Worm (Caenorhabditis elegans): Measurements from ENCODE around the gene K07C11.8.

K07C11.8 gene

ce11 chrV:8210527-8210926, 7.2 kb downstream of the K07C11.8 start:
- TF ChIP-seq aly-1 (tag; optimal IDR thresholded peaks at IDR 0.05) (no peak), hnd-1 (tag; optimal IDR thresholded peaks at IDR 0.05) (no peak), scrt-1 (GFP tag; IDR thresholded peaks at IDR 0.05) (no peak), B0310.2 (tag; optimal IDR thresholded peaks at IDR 0.05) (no peak), flt-1 (GFP tag; IDR thresholded peaks at IDR 0.05) (no peak), ama-1 (optimal IDR thresholded peaks at IDR 0.05) (no peak), tbx-11 (GFP tag; IDR thresholded peaks at IDR 0.05) (no peak), hmbx-1 (tag; optimal IDR thresholded peaks at IDR 0.05) (no peak), F13C5.2 (tag; optimal IDR thresholded peaks at IDR 0.05) (no peak), ceh-36 (tag; optimal IDR thresholded peaks at IDR 0.05) (no peak), hmg-4 (GFP tag; optimal IDR thresholded peaks at IDR 0.05) (no peak), ets-7 (tag; optimal IDR thresholded peaks at IDR 0.05) (no peak), tra-4 (tag; optimal IDR thresholded peaks at IDR 0.05) (no peak), sea-1 (GFP tag; conservative IDR thresholded peaks at IDR 0.05) (no peak), ceh-13 (GFP tag; optimal IDR thresholded peaks at IDR 0.05) (no peak), pes-1 (GFP tag; IDR thresholded peaks at IDR 0.05) (no peak), tbx-37 (GFP tag; conservative IDR thresholded peaks at IDR 0.05) (no peak)

- no peak for TF ChIP-seq flt-1 (GFP tag; IDR thresholded peaks at IDR 0.05)
- no peak for TF ChIP-seq pes-1 (GFP tag; IDR thresholded peaks at IDR 0.05)
- TF ChIP-seq ets-7 (tag; optimal IDR thresholded peaks at IDR 0.05), result no peak
- no peak for TF ChIP-seq hmg-4 (GFP tag; optimal IDR thresholded peaks at IDR 0.05)
- no peak for TF ChIP-seq hnd-1 (tag; optimal IDR thresholded peaks at IDR 0.05)
- no peak for TF ChIP-seq tbx-37 (GFP tag; conservative IDR thresholded peaks at IDR 0.05)
- no peak for TF ChIP-seq tra-4 (tag; optimal IDR thresholded peaks at IDR 0.05)
- TF ChIP-seq tbx-11 (GFP tag; IDR thresholded peaks at IDR 0.05), result no peak
- TF ChIP-seq ceh-36 (tag; optimal IDR thresholded peaks at IDR 0.05), result no peak
- TF ChIP-seq aly-1 (tag; optimal IDR thresholded peaks at IDR 0.05), result no peak
- TF ChIP-seq ama-1 (optimal IDR thresholded peaks at IDR 0.05), result no peak
- no peak for TF ChIP-seq ceh-13 (GFP tag; optimal IDR thresholded peaks at IDR 0.05)
- TF ChIP-seq sea-1 (GFP tag; conservative IDR thresholded peaks at IDR 0.05), result no peak
- TF ChIP-seq scrt-1 (GFP tag; IDR thresholded peaks at IDR 0.05), result no peak
- TF ChIP-seq F13C5.2 (tag; optimal IDR thresholded peaks at IDR 0.05), result no peak
- no peak for TF ChIP-seq hmbx-1 (tag; optimal IDR thresholded peaks at IDR 0.05)
- no peak for TF ChIP-seq B0310.2 (tag; optimal IDR thresholded peaks at IDR 0.05)
Observed at ce11 chrV:8206931-8207330, 10.8 kb downstream of the K07C11.8 start, which contains the start of gene timp-1. TSS of gene timp-1 (plus strand) at chrV:8207235.

ce11 chrV:8203085-8203643, 14.5 kb downstream of the K07C11.8 start, which contains the start of gene cest-17:
TSS of gene cest-17 (plus strand) at chrV:8203332.
- TF ChIP-seq tbx-11 (GFP tag; IDR thresholded peaks at IDR 0.05) (no peak), tra-4 (tag; optimal IDR thresholded peaks at IDR 0.05) (no peak), aly-1 (tag; optimal IDR thresholded peaks at IDR 0.05) (no peak), ets-7 (tag; optimal IDR thresholded peaks at IDR 0.05) (no peak), ceh-36 (tag; optimal IDR thresholded peaks at IDR 0.05) (no peak), hnd-1 (tag; optimal IDR thresholded peaks at IDR 0.05) (no peak), pes-1 (GFP tag; IDR thresholded peaks at IDR 0.05) (no peak), ceh-13 (GFP tag; optimal IDR thresholded peaks at IDR 0.05) (no peak), hmg-4 (GFP tag; optimal IDR thresholded peaks at IDR 0.05) (no peak), sea-1 (GFP tag; conservative IDR thresholded peaks at IDR 0.05) (no peak), scrt-1 (GFP tag; IDR thresholded peaks at IDR 0.05) (no peak), B0310.2 (tag; optimal IDR thresholded peaks at IDR 0.05) (no peak), tbx-37 (GFP tag; conservative IDR thresholded peaks at IDR 0.05) (no peak), ama-1 (optimal IDR thresholded peaks at IDR 0.05) (no peak), hmbx-1 (tag; optimal IDR thresholded peaks at IDR 0.05) (no peak), flt-1 (GFP tag; IDR thresholded peaks at IDR 0.05) (no peak)

ce11 chrV:8201229-8201858, 16.3 kb downstream of the K07C11.8 start, which contains the start of gene cri-2:
TSS of gene cri-2 (plus strand) at chrV:8201808.
- TF ChIP-seq hmbx-1 (tag; optimal IDR thresholded peaks at IDR 0.05) (no peak), tbx-37 (GFP tag; conservative IDR thresholded peaks at IDR 0.05) (no peak), F13C5.2 (tag; optimal IDR thresholded peaks at IDR 0.05) (no peak), ceh-36 (tag; optimal IDR thresholded peaks at IDR 0.05) (no peak), tbx-11 (GFP tag; IDR thresholded peaks at IDR 0.05) (no peak), pes-1 (GFP tag; IDR thresholded peaks at IDR 0.05) (no peak), aly-1 (tag; optimal IDR thresholded peaks at IDR 0.05) (no peak), ceh-13 (GFP tag; optimal IDR thresholded peaks at IDR 0.05) (no peak), sea-1 (GFP tag; conservative IDR thresholded peaks at IDR 0.05) (no peak), B0310.2 (tag; optimal IDR thresholded peaks at IDR 0.05) (no peak), hmg-4 (GFP tag; optimal IDR thresholded peaks at IDR 0.05) (no peak), tra-4 (tag; optimal IDR thresholded peaks at IDR 0.05) (no peak), ets-7 (tag; optimal IDR thresholded peaks at IDR 0.05) (no peak), hnd-1 (tag; optimal IDR thresholded peaks at IDR 0.05) (no peak)

- TF ChIP-seq ets-7 (tag; optimal IDR thresholded peaks at IDR 0.05), result no peak
- TF ChIP-seq hnd-1 (tag; optimal IDR thresholded peaks at IDR 0.05), result no peak
- TF ChIP-seq hmg-4 (GFP tag; optimal IDR thresholded peaks at IDR 0.05), result no peak
- TF ChIP-seq tra-4 (tag; optimal IDR thresholded peaks at IDR 0.05), result no peak
- TF ChIP-seq ama-1 (optimal IDR thresholded peaks at IDR 0.05), result no peak
- TF ChIP-seq B0310.2 (tag; optimal IDR thresholded peaks at IDR 0.05), result no peak
- no peak for TF ChIP-seq scrt-1 (GFP tag; IDR thresholded peaks at IDR 0.05)
- no peak for TF ChIP-seq sea-1 (GFP tag; conservative IDR thresholded peaks at IDR 0.05)
- no peak for TF ChIP-seq pes-1 (GFP tag; IDR thresholded peaks at IDR 0.05)
- TF ChIP-seq F13C5.2 (tag; optimal IDR thresholded peaks at IDR 0.05), result no peak
- no peak for TF ChIP-seq flt-1 (GFP tag; IDR thresholded peaks at IDR 0.05)
- no peak for TF ChIP-seq aly-1 (tag; optimal IDR thresholded peaks at IDR 0.05)
- no peak for TF ChIP-seq hmbx-1 (tag; optimal IDR thresholded peaks at IDR 0.05)
- TF ChIP-seq tbx-37 (GFP tag; conservative IDR thresholded peaks at IDR 0.05), result no peak
- no peak for TF ChIP-seq tbx-11 (GFP tag; IDR thresholded peaks at IDR 0.05)
- TF ChIP-seq ceh-36 (tag; optimal IDR thresholded peaks at IDR 0.05), result no peak
- TF ChIP-seq ceh-13 (GFP tag; optimal IDR thresholded peaks at IDR 0.05), result no peak
Observed at ce11 chrV:8198994-8199393, 18.7 kb downstream of the K07C11.8 start, which contains the start of gene F20D6.11. TSS of gene F20D6.11 (minus strand) at chrV:8199094.

ce11 chrV:8196993-8197392, 20.7 kb downstream of the K07C11.8 start:
- TF ChIP-seq hnd-1 (tag; optimal IDR thresholded peaks at IDR 0.05) (no peak), B0310.2 (tag; optimal IDR thresholded peaks at IDR 0.05) (no peak), ets-7 (tag; optimal IDR thresholded peaks at IDR 0.05) (no peak), aly-1 (tag; optimal IDR thresholded peaks at IDR 0.05) (no peak), F13C5.2 (tag; optimal IDR thresholded peaks at IDR 0.05) (no peak), scrt-1 (GFP tag; IDR thresholded peaks at IDR 0.05) (no peak), hmg-4 (GFP tag; optimal IDR thresholded peaks at IDR 0.05) (no peak), ama-1 (optimal IDR thresholded peaks at IDR 0.05) (no peak), pes-1 (GFP tag; IDR thresholded peaks at IDR 0.05) (no peak), ceh-36 (tag; optimal IDR thresholded peaks at IDR 0.05) (no peak), tra-4 (tag; optimal IDR thresholded peaks at IDR 0.05) (no peak), hmbx-1 (tag; optimal IDR thresholded peaks at IDR 0.05) (no peak), flt-1 (GFP tag; IDR thresholded peaks at IDR 0.05) (no peak), tbx-37 (GFP tag; conservative IDR thresholded peaks at IDR 0.05) (no peak), sea-1 (GFP tag; conservative IDR thresholded peaks at IDR 0.05) (no peak), tbx-11 (GFP tag; IDR thresholded peaks at IDR 0.05) (no peak), ceh-13 (GFP tag; optimal IDR thresholded peaks at IDR 0.05) (no peak)

Measured in whole organism, early embryonic.